Fruit fly (Drosophila melanogaster): Measurements from ENCODE around the gene Cpr64Ac.

Gene Cpr64Ac

dm6 chr3L:4209731-4210130 lies 3.0 kb downstream of the Cpr64Ac start (continued):
- TF ChIP-seq CG6765 (GFP tag; optimal IDR thresholded peaks at IDR 0.05) = no peak
- TF ChIP-seq CG5245 (GFP tag; optimal IDR thresholded peaks at IDR 0.05) = peak; percentile 4
- no peak for TF ChIP-seq Stat92E (GFP tag; optimal IDR thresholded peaks at IDR 0.05)
- TF ChIP-seq trem (tag; optimal IDR thresholded peaks at IDR 0.05) = peak; percentile 16
- TF ChIP-seq CG10979 (tag; optimal IDR thresholded peaks at IDR 0.05) = peak; percentile 52
- TF ChIP-seq CG10267 (tag; optimal IDR thresholded peaks at IDR 0.05) = peak; percentile 15
- peak; percentile 58 for TF ChIP-seq Blimp-1 (GFP tag; optimal IDR thresholded peaks at IDR 0.05)
- TF ChIP-seq sens (GFP tag) = peak; percentile 82
- TF ChIP-seq vvl (GFP tag; IDR thresholded peaks at IDR 0.05) = peak; percentile 47
- 0 out of 2 replicates have a peak, but pooled peaks have one; percentile 23 for TF ChIP-seq stc (GFP tag; IDR thresholded peaks at IDR 0.05)
- TF ChIP-seq CG17829 (tag; optimal IDR thresholded peaks at IDR 0.05) = peak; percentile 44
- TF ChIP-seq zfh1 (GFP tag; IDR thresholded peaks at IDR 0.05) = peak; percentile 64

dm6 chr3L:4209078-4209477 lies 3.6 kb downstream of the Cpr64Ac start, which contains the start of gene Cpr64Aa:
TSS of gene Cpr64Aa (minus strand) at chr3L:4209178.
- TF ChIP-seq NK7.1 (GFP tag; optimal IDR thresholded peaks at IDR 0.05) (no peak), fd96Cb (tag; optimal IDR thresholded peaks at IDR 0.05) (no peak), Atf3 (GFP tag; optimal IDR thresholded peaks at IDR 0.05) (no peak), wek (GFP tag; optimal IDR thresholded peaks at IDR 0.05) (no peak), tgo (GFP tag; IDR thresholded peaks at IDR 0.05) (no peak)

dm6 chr3L:4204867-4205266 lies 7.8 kb downstream of the Cpr64Ac start:
- TF ChIP-seq zen (tag; optimal IDR thresholded peaks at IDR 0.05) = no peak
- TF ChIP-seq ATbp (GFP tag; optimal IDR thresholded peaks at IDR 0.05) = no peak
- TF ChIP-seq dan (GFP tag; IDR thresholded peaks at IDR 0.05) = no peak
- TF ChIP-seq CG13894 (tag; optimal IDR thresholded peaks at IDR 0.05) = no peak
- no peak for TF ChIP-seq CG17359 (tag; optimal IDR thresholded peaks at IDR 0.05)
- TF ChIP-seq pb (GFP tag; optimal IDR thresholded peaks at IDR 0.05) = no peak
- no peak for TF ChIP-seq fu2 (GFP tag; optimal IDR thresholded peaks at IDR 0.05)
- TF ChIP-seq CG12659 (GFP tag; optimal IDR thresholded peaks at IDR 0.05) = no peak
- no peak for TF ChIP-seq E2f1 (GFP tag; IDR thresholded peaks at IDR 0.05)
- TF ChIP-seq Awh (GFP tag; IDR thresholded peaks at IDR 0.05) = no peak
- TF ChIP-seq CG15073 (GFP tag; optimal IDR thresholded peaks at IDR 0.05) = no peak
- no peak for TF ChIP-seq HmgZ (tag; optimal IDR thresholded peaks at IDR 0.05)
- no peak for TF ChIP-seq Opbp (GFP tag; IDR thresholded peaks at IDR 0.05; ENCODE audit: partially characterized antibody)
- TF ChIP-seq vfl (GFP tag; optimal IDR thresholded peaks at IDR 0.05) = no peak
- TF ChIP-seq mirr (GFP tag; optimal IDR thresholded peaks at IDR 0.05) = no peak
- TF ChIP-seq bab2 (GFP tag; optimal IDR thresholded peaks at IDR 0.05) = no peak
- no peak for TF ChIP-seq CG10274 (GFP tag; optimal IDR thresholded peaks at IDR 0.05)

dm6 chr3L:4204239-4204638 lies 8.5 kb downstream of the Cpr64Ac start, which contains the start of gene CG15005:
TSS of gene CG15005 (minus strand) at chr3L:4204339.
- TF ChIP-seq Fer2 (tag; optimal IDR thresholded peaks at IDR 0.05) = no peak

Data from whole organism, embryonic.